Fruit fly (Drosophila melanogaster): Measurements from ENCODE around the gene Hsc70-2.

dm6 chr3R:13074588-13074987, 30.0 kb downstream of the Hsc70-2 start:
- TF ChIP-seq Meics (GFP tag; optimal IDR thresholded peaks at IDR 0.05) (no peak), Dip2 (GFP tag; IDR thresholded peaks at IDR 0.05) (no peak), CG31365 (tag; optimal IDR thresholded peaks at IDR 0.05) (no peak), CG12219 (GFP tag; optimal IDR thresholded peaks at IDR 0.05) (no peak)

Data from whole organism, embryonic.